Fruit fly (Drosophila melanogaster) whole organism, embryonic: ENCODE results near the gene saturn.
A peak's percentile ranks its signal among the peaks of the same experiment; 100 is the strongest.

Experiments
- Antp ChIP-seq: fragments of 200-800 bp; sonication (Bioruptor generic); optimal IDR thresholded peaks from 3 replicates; lab custom pipeline; 2016; ENCODE audit warnings: missing biosample characterization, missing genetic modification characterization
- Atf6 ChIP-seq: fragments of 200-800 bp; sonication (Bioruptor generic); IDR thresholded peaks from 2 replicates; pipeline ENCODE4 v1.3.6; 2022; ENCODE audit warnings: missing biosample characterization, missing genetic modification characterization
- Bdp1 ChIP-seq: fragments of 200-800 bp; sonication (Bioruptor generic); optimal IDR thresholded peaks from 3 replicates; lab custom pipeline; 2016; ENCODE audit warnings: missing biosample characterization, missing genetic modification characterization
- CG11456 ChIP-seq: fragments of 200-800 bp; sonication (Bioruptor generic); IDR thresholded peaks from 3 replicates; pipeline ENCODE4 v1.3.6; 2022; ENCODE audit warnings: missing biosample characterization, missing genetic modification characterization
- CG12219 ChIP-seq: fragments of 200-800 bp; sonication (Bioruptor generic); optimal IDR thresholded peaks from 3 replicates; lab custom pipeline; 2018; ENCODE audit warnings: missing biosample characterization, mild to moderate bottlenecking, missing genetic modification characterization
- CG12299 ChIP-seq: fragments of 200-800 bp; sonication (Bioruptor generic); optimal IDR thresholded peaks from 2 replicates; lab custom pipeline; 2018; ENCODE audit warnings: missing biosample characterization, mild to moderate bottlenecking, missing genetic modification characterization
- CG13894 ChIP-seq: fragments of 200-800 bp; sonication (Bioruptor generic); optimal IDR thresholded peaks from 3 replicates; lab custom pipeline; 2018; ENCODE audit warnings: missing biosample characterization, mild to moderate bottlenecking, missing genetic modification characterization, moderate library complexity
- CG16863 ChIP-seq: fragments of 200-800 bp; sonication (Bioruptor generic); optimal IDR thresholded peaks from 3 replicates; lab custom pipeline; 2016; ENCODE audit warnings: missing biosample characterization, missing genetic modification characterization
- CG17612 ChIP-seq: fragments of 200-800 bp; sonication (Bioruptor generic); IDR thresholded peaks from 2 replicates; pipeline ENCODE4 v1.3.6; 2022; ENCODE audit warnings: missing biosample characterization, missing genetic modification characterization
- CG2889 ChIP-seq: fragments of 200-800 bp; sonication (Bioruptor generic); IDR thresholded peaks from 3 replicates; pipeline ENCODE4 v1.3.6; 2022; ENCODE audit warnings: missing biosample characterization, missing genetic modification characterization
- CG4328 ChIP-seq: fragments of 200-800 bp; sonication (Bioruptor generic); optimal IDR thresholded peaks from 3 replicates; lab custom pipeline; 2017; ENCODE audit warnings: missing biosample characterization, missing genetic modification reagents, missing genetic modification characterization
- CG4617 ChIP-seq: fragments of 200-800 bp; sonication (Bioruptor generic); optimal IDR thresholded peaks from 3 replicates; lab custom pipeline; 2016; ENCODE audit warnings: missing biosample characterization, missing genetic modification characterization, borderline replicate concordance
- CG5953 ChIP-seq: fragments of 200-800 bp; sonication (Bioruptor generic); IDR thresholded peaks from 2 replicates; pipeline ENCODE4 v1.3.6; 2022; ENCODE audit warnings: missing biosample characterization, missing genetic modification characterization
- CG6791 ChIP-seq: fragments of 200-800 bp; sonication (Bioruptor generic); IDR thresholded peaks from 3 replicates; pipeline ENCODE4 v1.3.6; 2022; ENCODE audit warnings: missing biosample characterization, missing genetic modification characterization; ENCODE audit not compliant: partially characterized antibody
- CG7745 ChIP-seq: fragments of 200-800 bp; sonication (Bioruptor generic); optimal IDR thresholded peaks from 2 replicates; lab custom pipeline; 2018; ENCODE audit warnings: missing biosample characterization, mild to moderate bottlenecking, missing genetic modification characterization, moderate library complexity
- CG7839 ChIP-seq: fragments of 200-800 bp; sonication (Bioruptor generic); optimal IDR thresholded peaks from 3 replicates; lab custom pipeline; 2018; ENCODE audit warnings: missing biosample characterization, mild to moderate bottlenecking, missing genetic modification characterization, moderate library complexity
- CG8388 ChIP-seq: fragments of 200-800 bp; sonication (Bioruptor generic); optimal IDR thresholded peaks from 2 replicates; lab custom pipeline; 2019; ENCODE audit warnings: missing biosample characterization, mild to moderate bottlenecking, missing genetic modification characterization, moderate library complexity
- CG9437 ChIP-seq: fragments of 200-800 bp; sonication (Bioruptor generic); optimal IDR thresholded peaks from 2 replicates; lab custom pipeline; 2018; ENCODE audit warnings: missing biosample characterization, mild to moderate bottlenecking, missing genetic modification characterization
- D19A ChIP-seq: fragments of 200-800 bp; optimal IDR thresholded peaks from 3 replicates; lab custom pipeline; 2019; ENCODE audit warnings: missing biosample characterization, mild to moderate bottlenecking, missing genetic modification characterization, moderate library complexity
- Dad ChIP-seq: fragments of 200-800 bp; sonication (Bioruptor generic); optimal IDR thresholded peaks from 3 replicates; lab custom pipeline; 2016; ENCODE audit warnings: missing biosample characterization, missing genetic modification characterization
- ERR ChIP-seq: fragments of 200-800 bp; sonication (Bioruptor generic); optimal IDR thresholded peaks from 2 replicates; lab custom pipeline; 2016; ENCODE audit warnings: missing biosample characterization, missing genetic modification characterization
- Fer2 ChIP-seq: fragments of 200-800 bp; sonication (Bioruptor generic); optimal IDR thresholded peaks from 2 replicates; lab custom pipeline; 2018; ENCODE audit warnings: missing biosample characterization, mild to moderate bottlenecking, missing genetic modification characterization, moderate library complexity
- Neu2 ChIP-seq: fragments of 200-800 bp; sonication (Bioruptor generic); optimal IDR thresholded peaks from 3 replicates; lab custom pipeline; 2016; ENCODE audit warnings: missing biosample characterization, missing genetic modification characterization, borderline replicate concordance
- Scr ChIP-seq: fragments of 200-800 bp; sonication (Bioruptor generic); IDR thresholded peaks from 2 replicates; pipeline ENCODE4 v1.3.6; 2022; ENCODE audit warnings: missing biosample characterization, missing genetic modification characterization; ENCODE audit not compliant: partially characterized antibody
- Side ChIP-seq: fragments of 200-800 bp; sonication (Bioruptor generic); optimal IDR thresholded peaks from 2 replicates; lab custom pipeline; 2016; ENCODE audit warnings: missing biosample characterization, missing genetic modification characterization
- Sry-β ChIP-seq: fragments of 200-800 bp; sonication (Bioruptor generic); optimal IDR thresholded peaks from 2 replicates; lab custom pipeline; 2018; ENCODE audit warnings: missing biosample characterization, mild to moderate bottlenecking, missing genetic modification characterization, moderate library complexity
- Stat92E ChIP-seq, 3 experiments: fragments of >200 bp in 2 of 3; fragments of 200-800 bp in 1 of 3; sonication (Bioruptor generic) in 1 of 3; optimal IDR thresholded peaks; 2 replicates each; lab custom pipeline; 2017 to 2019; ENCODE audit warnings: missing biosample characterization in 3 of 3, missing genetic modification characterization in 3 of 3, mild to moderate bottlenecking in 1 of 3, moderate library complexity in 1 of 3
- Tbp ChIP-seq: fragments of >200 bp; optimal IDR thresholded peaks from 2 replicates; lab custom pipeline; 2018; ENCODE audit warnings: missing biosample characterization, missing genetic modification characterization
- Vsx1 ChIP-seq: fragments of 200-800 bp; sonication (Bioruptor generic); optimal IDR thresholded peaks from 2 replicates; lab custom pipeline; 2017; ENCODE audit warnings: missing biosample characterization, mild to moderate bottlenecking, missing genetic modification characterization, missing genetic modification reagents
- cad ChIP-seq: fragments of >200 bp; optimal IDR thresholded peaks from 2 replicates; lab custom pipeline; 2017; ENCODE audit warnings: missing biosample characterization, missing genetic modification characterization
- corto ChIP-seq: fragments of 200-800 bp; sonication (Bioruptor generic); optimal IDR thresholded peaks from 2 replicates; lab custom pipeline; 2016; ENCODE audit warnings: missing biosample characterization, mild to moderate bottlenecking, missing genetic modification characterization, moderate library complexity
- dm ChIP-seq: fragments of 200-800 bp; sonication (Bioruptor generic); optimal IDR thresholded peaks from 3 replicates; lab custom pipeline; 2016; ENCODE audit warnings: missing biosample characterization, missing genetic modification characterization
- dpn ChIP-seq, 2 experiments: fragments of 200-800 bp; sonication (Bioruptor generic); optimal IDR thresholded peaks; 3 replicates each; lab custom pipeline; 2016; ENCODE audit warnings: missing biosample characterization in 2 of 2, missing genetic modification characterization in 2 of 2
- esg ChIP-seq: fragments of 200-800 bp; sonication (Bioruptor generic); conservative IDR thresholded peaks from 2 replicates; pipeline ENCODE4 v1.3.6; 2022; ENCODE audit warnings: missing biosample characterization, missing genetic modification characterization
- eve ChIP-seq, 2 experiments: fragments of >200 bp; optimal IDR thresholded peaks; 2 replicates each; lab custom pipeline; 2017; ENCODE audit warnings: missing biosample characterization in 2 of 2, missing genetic modification characterization in 2 of 2
- fru ChIP-seq: fragments of >200 bp; optimal IDR thresholded peaks from 2 replicates; lab custom pipeline; 2017
- gcm ChIP-seq: fragments of 200-800 bp; sonication (Bioruptor generic); optimal IDR thresholded peaks from 2 replicates; lab custom pipeline; 2019; ENCODE audit warnings: missing biosample characterization, mild to moderate bottlenecking, missing genetic modification characterization, moderate library complexity
- grn ChIP-seq: fragments of 200-800 bp; sonication (Bioruptor generic); optimal IDR thresholded peaks from 3 replicates; lab custom pipeline; 2017; ENCODE audit warnings: missing biosample characterization, missing genetic modification characterization
- jumu ChIP-seq: fragments of 200-800 bp; sonication (Bioruptor generic); optimal IDR thresholded peaks from 3 replicates; lab custom pipeline; 2016; ENCODE audit warnings: missing biosample characterization, missing genetic modification characterization
- mam ChIP-seq: fragments of 200-800 bp; sonication (Bioruptor generic); optimal IDR thresholded peaks from 3 replicates; lab custom pipeline; 2016; ENCODE audit warnings: missing biosample characterization, missing genetic modification characterization
- mirr ChIP-seq: fragments of 200-800 bp; sonication (Bioruptor generic); optimal IDR thresholded peaks from 3 replicates; lab custom pipeline; 2018; ENCODE audit warnings: missing biosample characterization, mild to moderate bottlenecking, missing genetic modification characterization
- phol ChIP-seq: fragments of 200-800 bp; sonication (Bioruptor generic); optimal IDR thresholded peaks from 3 replicates; lab custom pipeline; 2018; ENCODE audit warnings: missing biosample characterization, mild to moderate bottlenecking, missing genetic modification characterization, moderate library complexity
- row ChIP-seq: fragments of 200-800 bp; sonication (Bioruptor generic); IDR thresholded peaks from 3 replicates; pipeline ENCODE4 v1.3.6; 2022; ENCODE audit warnings: missing biosample characterization, missing genetic modification characterization
- sc ChIP-seq, 3 experiments: fragments of >200 bp in 2 of 3; fragments of 200-800 bp in 1 of 3; sonication (Bioruptor generic) in 1 of 3; optimal IDR thresholded peaks; 2 replicates in 2 of 3; 3 replicates in 1 of 3; lab custom pipeline; 2017; ENCODE audit warnings: mild to moderate bottlenecking in 1 of 3, missing biosample characterization in 1 of 3, missing genetic modification characterization in 1 of 3, missing genetic modification reagents in 1 of 3
- sim ChIP-seq: fragments of 200-800 bp; sonication (Bioruptor generic); IDR thresholded peaks from 2 replicates; pipeline ENCODE4 v1.3.6; 2022; ENCODE audit warnings: missing biosample characterization, missing genetic modification characterization
- sisA ChIP-seq: fragments of 200-800 bp; sonication (Bioruptor generic); IDR thresholded peaks from 2 replicates; pipeline ENCODE4 v1.3.6; 2022; ENCODE audit warnings: missing biosample characterization, missing genetic modification characterization
- trem ChIP-seq: fragments of 200-800 bp; optimal IDR thresholded peaks from 3 replicates; lab custom pipeline; 2019; ENCODE audit warnings: missing biosample characterization, mild to moderate bottlenecking, missing genetic modification characterization, moderate library complexity
- vnd ChIP-seq: fragments of 200-800 bp; sonication (Bioruptor generic); IDR thresholded peaks from 3 replicates; pipeline ENCODE4 v1.3.6; 2022; ENCODE audit warnings: missing biosample characterization, missing genetic modification characterization; ENCODE audit not compliant: partially characterized antibody
- zf30C ChIP-seq: fragments of 200-800 bp; sonication (Bioruptor generic); optimal IDR thresholded peaks from 3 replicates; lab custom pipeline; 2018; ENCODE audit warnings: missing biosample characterization, mild to moderate bottlenecking, missing genetic modification characterization

The saturn gene

dm6 chr3L:14189957-14190624, 13.0 kb upstream of the saturn start (continued):
- no peak for TF ChIP-seq vnd (GFP tag; lab: Robert Waterston, UW)
- peak; percentile 40 for TF ChIP-seq Side
- peak; percentile 62 for TF ChIP-seq Scr
- TF ChIP-seq Fer2 = no peak
- no peak for TF ChIP-seq Tbp
- TF ChIP-seq CG17612 (GFP tag; lab: Robert Waterston, UW) = peak; percentile 19; the same call in 1 of the 2 replicates
- TF ChIP-seq CG16863 (GFP tag; lab: Kevin White, UChicago) = no peak
- peak; percentile 41 for TF ChIP-seq trem (tag; lab: Kevin White, UChicago)
- TF ChIP-seq CG9437 (GFP tag; lab: Kevin White, UChicago) = no peak
- TF ChIP-seq zf30C (GFP tag; lab: Kevin White, UChicago) = no peak
- peak; percentile 97 for TF ChIP-seq Vsx1 (GFP tag; lab: Kevin White, UChicago)
- no peak for TF ChIP-seq CG11456 (GFP tag; lab: Robert Waterston, UW)
- TF ChIP-seq CG7745 (tag; lab: Kevin White, UChicago) = no peak
- peak; percentile 6 for TF ChIP-seq mam
- TF ChIP-seq Neu2 = no peak
- peak; percentile 9 for TF ChIP-seq mirr
- TF ChIP-seq dm = no peak
- TF ChIP-seq ERR (GFP tag; lab: Kevin White, UChicago) = no peak
- peak; percentile 2 for TF ChIP-seq Antp (GFP tag; lab: Kevin White, UChicago)
- TF ChIP-seq fru (lab: Kevin White, UChicago) = no peak
- peak; percentile 63; the same call in 2 of the 3 replicates for TF ChIP-seq CG2889 (GFP tag; lab: Robert Waterston, UW)
- TF ChIP-seq D19A = no peak
- TF ChIP-seq CG4617 (GFP tag; lab: Kevin White, UChicago) = no peak
- TF ChIP-seq gcm (GFP tag; lab: Kevin White, UChicago) = no peak
- TF ChIP-seq CG13894 (tag; lab: Kevin White, UChicago) = no peak
- peak; percentile 90 for TF ChIP-seq row (GFP tag; lab: Robert Waterston, UW)
- TF ChIP-seq Bdp1 (GFP tag; lab: Kevin White, UChicago) = no peak
- peak; percentile 40; the same call in 1 of the 2 replicates for TF ChIP-seq sim
- TF ChIP-seq phol = peak; percentile 50
- peak; percentile 80 for TF ChIP-seq Atf6 (GFP tag; lab: Robert Waterston, UW)
- TF ChIP-seq cad (GFP tag; lab: Kevin White, UChicago) = no peak
- TF ChIP-seq jumu (GFP tag; lab: Kevin White, UChicago) = no peak
- TF ChIP-seq CG5953 (GFP tag; lab: Robert Waterston, UW) = peak; percentile 77
- TF ChIP-seq CG4328 (GFP tag; lab: Kevin White, UChicago) = no peak
- TF ChIP-seq Stat92E (GFP tag; optimal IDR thresholded peaks at IDR 0.05; lab: Kevin White, UChicago) = no peak
- peak; percentile 37 for TF ChIP-seq CG12219
- TF ChIP-seq eve (GFP tag; optimal IDR thresholded peaks at IDR 0.05; lab: Kevin White, UChicago) = no peak
- TF ChIP-seq esg (GFP tag; lab: Robert Waterston, UW) = peak; percentile 74
- no peak for TF ChIP-seq CG12299 (tag; lab: Kevin White, UChicago)
- TF ChIP-seq grn (GFP tag; lab: Kevin White, UChicago) = no peak
- no peak for TF ChIP-seq Dad (GFP tag; lab: Kevin White, UChicago)
- no peak for TF ChIP-seq Sry-β (GFP tag; lab: Kevin White, UChicago)
- TF ChIP-seq sc (optimal IDR thresholded peaks at IDR 0.05; lab: Kevin White, UChicago) = no peak
- no peak for TF ChIP-seq sc (GFP tag; optimal IDR thresholded peaks at IDR 0.05; lab: Kevin White, UChicago)
- TF ChIP-seq CG7839 (tag; lab: Kevin White, UChicago) = peak; percentile 60
- peak in 1 of 2 experiments; percentile 36 for TF ChIP-seq dpn (GFP tag; optimal IDR thresholded peaks at IDR 0.05; lab: Kevin White, UChicago)
- TF ChIP-seq corto = no peak
- peak; percentile 60 for TF ChIP-seq CG6791
- no peak; the same call in 1 of the 2 replicates for TF ChIP-seq sisA (GFP tag; lab: Robert Waterston, UW)
- TF ChIP-seq CG8388 (GFP tag; lab: Kevin White, UChicago) = no peak
